Fruit fly (Drosophila melanogaster) whole organism, embryonic: ENCODE results near the gene Cnb.
A peak's percentile ranks its signal among the peaks of the same experiment; 100 is the strongest.

ENCODE experiments used
- B-H1 ChIP-seq: fragments of 200-800 bp; sonication (Bioruptor generic); IDR thresholded peaks from 3 replicates; pipeline ENCODE4 v1.3.6; 2022; ENCODE audit warnings: missing biosample characterization, missing genetic modification characterization
- Bdp1 ChIP-seq: fragments of 200-800 bp; sonication (Bioruptor generic); optimal IDR thresholded peaks from 3 replicates; lab custom pipeline; 2016; ENCODE audit warnings: missing biosample characterization, missing genetic modification characterization
- CG14965 ChIP-seq: fragments of 200-800 bp; sonication (Bioruptor generic); optimal IDR thresholded peaks from 2 replicates; lab custom pipeline; 2016; ENCODE audit warnings: missing biosample characterization, missing genetic modification characterization, borderline replicate concordance
- CG15601 ChIP-seq: fragments of 200-800 bp; sonication (Bioruptor generic); optimal IDR thresholded peaks from 3 replicates; lab custom pipeline; 2019; ENCODE audit warnings: missing biosample characterization, mild to moderate bottlenecking, missing genetic modification characterization, moderate library complexity
- CG17385 ChIP-seq: fragments of 200-800 bp; sonication (Bioruptor generic); optimal IDR thresholded peaks from 3 replicates; lab custom pipeline; 2018; ENCODE audit warnings: missing biosample characterization, mild to moderate bottlenecking, missing genetic modification characterization
- CG1832 ChIP-seq: fragments of 200-800 bp; sonication (Bioruptor generic); optimal IDR thresholded peaks from 2 replicates; lab custom pipeline; 2017; ENCODE audit warnings: missing biosample characterization, mild to moderate bottlenecking, missing genetic modification characterization, inconsistent platforms
- CG18619 ChIP-seq: fragments of 200-800 bp; sonication (Bioruptor generic); optimal IDR thresholded peaks from 3 replicates; lab custom pipeline; 2017; ENCODE audit warnings: missing biosample characterization, mild to moderate bottlenecking, missing genetic modification characterization
- CG32532 ChIP-seq: fragments of 200-800 bp; sonication (Bioruptor generic); IDR thresholded peaks from 2 replicates; pipeline ENCODE4 v1.3.6; 2022; ENCODE audit warnings: missing biosample characterization, missing genetic modification characterization
- CG6272 ChIP-seq: fragments of 200-800 bp; sonication (Bioruptor generic); IDR thresholded peaks from 2 replicates; pipeline ENCODE4 v1.3.6; 2022; ENCODE audit warnings: missing biosample characterization, missing genetic modification characterization
- CG7372 ChIP-seq: fragments of 200-800 bp; sonication (Bioruptor generic); IDR thresholded peaks from 2 replicates; pipeline ENCODE4 v1.3.6; 2022; ENCODE audit warnings: missing biosample characterization, missing genetic modification characterization
- CG7928 ChIP-seq: fragments of 200-800 bp; sonication (Bioruptor generic); optimal IDR thresholded peaks from 2 replicates; lab custom pipeline; 2017; ENCODE audit warnings: missing biosample characterization, mild to moderate bottlenecking, missing genetic modification characterization
- CG8924 ChIP-seq: fragments of 200-800 bp; optimal IDR thresholded peaks from 3 replicates; lab custom pipeline; 2019; ENCODE audit warnings: missing biosample characterization, mild to moderate bottlenecking, missing genetic modification characterization, moderate library complexity
- CG9797 ChIP-seq: fragments of 200-800 bp; sonication (Bioruptor generic); optimal IDR thresholded peaks from 3 replicates; lab custom pipeline; 2018; ENCODE audit warnings: missing biosample characterization, mild to moderate bottlenecking, missing genetic modification characterization
- Chrac-16 ChIP-seq: fragments of 200-800 bp; sonication (Bioruptor generic); optimal IDR thresholded peaks from 3 replicates; lab custom pipeline; 2016; ENCODE audit warnings: missing biosample characterization, missing genetic modification characterization
- Dbx ChIP-seq: fragments of 200-800 bp; sonication (Bioruptor generic); IDR thresholded peaks from 3 replicates; pipeline ENCODE4 v1.3.6; 2022; ENCODE audit warnings: missing biosample characterization, missing genetic modification characterization
- Dref ChIP-seq: fragments of 200-800 bp; sonication (Bioruptor generic); IDR thresholded peaks from 2 replicates; pipeline ENCODE4 v1.3.6; 2022; ENCODE audit warnings: missing biosample characterization, missing genetic modification characterization
- Fer3 ChIP-seq: fragments of 200-800 bp; sonication (Bioruptor generic); optimal IDR thresholded peaks from 2 replicates; lab custom pipeline; 2018; ENCODE audit warnings: missing biosample characterization, mild to moderate bottlenecking, missing genetic modification characterization, moderate library complexity
- H2.0 ChIP-seq: fragments of 200-800 bp; sonication (Bioruptor generic); IDR thresholded peaks from 2 replicates; pipeline ENCODE4 v1.3.6; 2022; ENCODE audit warnings: missing biosample characterization, missing genetic modification characterization
- Lim3 ChIP-seq: fragments of 200-800 bp; sonication (Bioruptor generic); IDR thresholded peaks from 2 replicates; pipeline ENCODE4 v1.3.6; 2022; ENCODE audit warnings: missing biosample characterization, missing genetic modification characterization
- MBD-R2 ChIP-seq: fragments of 200-800 bp; sonication (Bioruptor generic); IDR thresholded peaks from 2 replicates; pipeline ENCODE4 v1.3.6; 2022; ENCODE audit warnings: missing biosample characterization, missing genetic modification characterization
- MTF-1 ChIP-seq: fragments of 200-800 bp; sonication (Bioruptor generic); optimal IDR thresholded peaks from 2 replicates; lab custom pipeline; 2018; ENCODE audit warnings: missing biosample characterization, mild to moderate bottlenecking, missing genetic modification characterization, borderline replicate concordance
- Mad ChIP-seq: fragments of 200-800 bp; sonication (Bioruptor generic); optimal IDR thresholded peaks from 2 replicates; lab custom pipeline; 2016; ENCODE audit warnings: missing biosample characterization, missing genetic modification characterization
- NFAT ChIP-seq: fragments of 200-800 bp; sonication (Bioruptor generic); IDR thresholded peaks from 2 replicates; pipeline ENCODE4 v1.3.6; 2022; ENCODE audit warnings: missing biosample characterization, missing genetic modification characterization
- Opbp ChIP-seq: fragments of 200-800 bp; sonication (Bioruptor generic); IDR thresholded peaks from 3 replicates; pipeline ENCODE4 v1.3.6; 2022; ENCODE audit warnings: missing biosample characterization, missing genetic modification characterization; ENCODE audit not compliant: partially characterized antibody
- Rfx ChIP-seq: fragments of 200-800 bp; sonication (Bioruptor generic); IDR thresholded peaks from 2 replicates; pipeline ENCODE4 v1.3.6; 2022; ENCODE audit warnings: missing biosample characterization, missing genetic modification characterization
- Rx ChIP-seq: fragments of 200-800 bp; sonication (Bioruptor generic); IDR thresholded peaks from 2 replicates; pipeline ENCODE4 v1.3.6; 2022; ENCODE audit warnings: missing biosample characterization, missing genetic modification characterization
- Sox100B ChIP-seq: fragments of 200-800 bp; sonication (Bioruptor generic); optimal IDR thresholded peaks from 3 replicates; lab custom pipeline; 2018; ENCODE audit warnings: missing biosample characterization, mild to moderate bottlenecking, missing genetic modification characterization
- TFAM ChIP-seq: fragments of 200-800 bp; sonication (Bioruptor generic); optimal IDR thresholded peaks from 2 replicates; lab custom pipeline; 2017; ENCODE audit warnings: missing biosample characterization, missing genetic modification characterization, inconsistent platforms
- Taf1 ChIP-seq: fragments of 200-800 bp; sonication (Bioruptor generic); IDR thresholded peaks from 2 replicates; pipeline ENCODE4 v1.3.6; 2022; ENCODE audit warnings: missing biosample characterization, missing genetic modification characterization
- Tbp ChIP-seq: fragments of >200 bp; optimal IDR thresholded peaks from 2 replicates; lab custom pipeline; 2018; ENCODE audit warnings: missing biosample characterization, missing genetic modification characterization
- Xrp1 ChIP-seq: fragments of 200-800 bp; sonication (Bioruptor generic); IDR thresholded peaks from 2 replicates; pipeline ENCODE4 v1.3.6; 2022; ENCODE audit warnings: missing biosample characterization, missing genetic modification characterization
- bigmax ChIP-seq: fragments of 200-800 bp; sonication (Bioruptor generic); optimal IDR thresholded peaks from 2 replicates; lab custom pipeline; 2018; ENCODE audit warnings: missing biosample characterization, mild to moderate bottlenecking, missing genetic modification characterization
- cas ChIP-seq: fragments of 200-800 bp; sonication (Bioruptor generic); IDR thresholded peaks from 2 replicates; pipeline ENCODE4 v1.3.6; 2022; ENCODE audit warnings: missing biosample characterization, missing genetic modification characterization
- caup ChIP-seq: fragments of 200-800 bp; sonication (Bioruptor generic); optimal IDR thresholded peaks from 3 replicates; lab custom pipeline; 2017; ENCODE audit warnings: missing biosample characterization, mild to moderate bottlenecking, missing genetic modification characterization, moderate library complexity; ENCODE audit not compliant: severe bottlenecking
- chif ChIP-seq, 2 experiments: fragments of 200-800 bp; sonication (Bioruptor generic); optimal IDR thresholded peaks; 3 replicates each; lab custom pipeline; 2016; ENCODE audit warnings: missing biosample characterization in 2 of 2, missing genetic modification characterization in 2 of 2
- chn ChIP-seq: fragments of 200-800 bp; sonication (Bioruptor generic); optimal IDR thresholded peaks from 2 replicates; lab custom pipeline; 2016; ENCODE audit warnings: missing biosample characterization, missing genetic modification characterization
- crc ChIP-seq: fragments of 200-800 bp; sonication (Bioruptor generic); optimal IDR thresholded peaks from 2 replicates; lab custom pipeline; 2016; ENCODE audit warnings: missing biosample characterization, missing genetic modification characterization
- da ChIP-seq: fragments of 200-800 bp; sonication (Bioruptor generic); optimal IDR thresholded peaks from 2 replicates; lab custom pipeline; 2016; ENCODE audit warnings: missing biosample characterization, missing genetic modification characterization
- dpn ChIP-seq, 2 experiments: fragments of 200-800 bp; sonication (Bioruptor generic); optimal IDR thresholded peaks; 3 replicates each; lab custom pipeline; 2016; ENCODE audit warnings: missing biosample characterization in 2 of 2, missing genetic modification characterization in 2 of 2
- ewg ChIP-seq: fragments of 200-800 bp; sonication (Bioruptor generic); optimal IDR thresholded peaks from 3 replicates; lab custom pipeline; 2017; ENCODE audit warnings: mild to moderate bottlenecking, missing biosample characterization, missing genetic modification reagents, missing genetic modification characterization
- eyg ChIP-seq: fragments of 200-800 bp; sonication (Bioruptor generic); optimal IDR thresholded peaks from 3 replicates; lab custom pipeline; 2016; ENCODE audit warnings: missing biosample characterization, missing genetic modification characterization
- ftz-f1 ChIP-seq: fragments of 200-800 bp; sonication (Bioruptor generic); optimal IDR thresholded peaks from 2 replicates; lab custom pipeline; 2016; ENCODE audit warnings: missing biosample characterization, missing genetic modification characterization
- inv ChIP-seq: fragments of 200-800 bp; sonication (Bioruptor generic); IDR thresholded peaks from 2 replicates; pipeline ENCODE4 v1.3.6; 2022; ENCODE audit warnings: missing biosample characterization, missing genetic modification characterization; ENCODE audit not compliant: partially characterized antibody
- jigr1 ChIP-seq: fragments of 200-800 bp; sonication (Bioruptor generic); IDR thresholded peaks from 3 replicates; pipeline ENCODE4 v1.3.6; 2022; ENCODE audit warnings: missing biosample characterization, missing genetic modification characterization
- kah ChIP-seq: fragments of 200-800 bp; sonication (Bioruptor generic); optimal IDR thresholded peaks from 2 replicates; lab custom pipeline; 2018; ENCODE audit warnings: missing biosample characterization, mild to moderate bottlenecking, missing genetic modification characterization
- kay ChIP-seq: fragments of 200-800 bp; sonication (Bioruptor generic); optimal IDR thresholded peaks from 2 replicates; lab custom pipeline; 2016; ENCODE audit warnings: missing biosample characterization, missing genetic modification characterization
- org-1 ChIP-seq: fragments of 200-800 bp; sonication (Bioruptor generic); optimal IDR thresholded peaks from 2 replicates; lab custom pipeline; 2017; ENCODE audit warnings: missing biosample characterization, missing genetic modification characterization
- pho ChIP-seq: fragments of 200-800 bp; sonication (Bioruptor generic); optimal IDR thresholded peaks from 2 replicates; lab custom pipeline; 2016; ENCODE audit warnings: missing biosample characterization, missing genetic modification characterization
- scrt ChIP-seq: fragments of 200-800 bp; sonication (Bioruptor generic); optimal IDR thresholded peaks from 2 replicates; lab custom pipeline; 2018; ENCODE audit warnings: missing biosample characterization, mild to moderate bottlenecking, missing genetic modification characterization, moderate library complexity
- slbo ChIP-seq: fragments of 200-800 bp; sonication (Bioruptor generic); IDR thresholded peaks from 2 replicates; pipeline ENCODE4 v1.3.6; 2022; ENCODE audit warnings: missing biosample characterization, missing genetic modification characterization
- sug ChIP-seq: fragments of 200-800 bp; optimal IDR thresholded peaks from 2 replicates; lab custom pipeline; 2019; ENCODE audit warnings: missing biosample characterization, mild to moderate bottlenecking, missing genetic modification characterization, moderate library complexity
- unpg ChIP-seq: fragments of 200-800 bp; sonication (Bioruptor generic); optimal IDR thresholded peaks from 3 replicates; lab custom pipeline; 2018; ENCODE audit warnings: missing biosample characterization, mild to moderate bottlenecking, missing genetic modification characterization, moderate library complexity
- vfl ChIP-seq: fragments of 200-800 bp; sonication (Bioruptor generic); optimal IDR thresholded peaks from 2 replicates; lab custom pipeline; 2016; ENCODE audit warnings: missing biosample characterization, missing genetic modification characterization

Cnb gene

DNA sequence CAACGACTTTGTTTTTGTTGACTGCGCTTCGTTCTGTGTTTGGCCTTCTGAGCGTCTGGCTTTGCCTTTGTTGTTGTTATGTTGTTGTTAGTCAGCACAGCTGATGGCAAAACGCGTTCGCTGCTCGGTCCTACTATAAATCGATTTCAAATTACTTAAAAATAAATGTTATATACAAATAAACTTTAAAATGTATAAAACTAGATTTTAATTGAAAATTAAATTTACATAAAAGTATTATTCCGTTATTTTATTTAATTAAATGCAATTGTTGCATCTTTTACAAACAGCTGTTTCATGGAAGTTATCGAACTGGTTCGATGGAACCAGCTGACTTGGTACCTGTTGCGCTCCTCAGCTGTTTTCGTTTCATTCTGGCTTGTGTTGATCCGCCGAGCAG is 16.7 kb downstream of the Cnb start, which contains the start of gene mv (continued):
- no peak for TF ChIP-seq Mad (GFP tag; lab: Kevin White, UChicago)
- TF ChIP-seq Chrac-16 (GFP tag; lab: Kevin White, UChicago): no peak
- TF ChIP-seq TFAM (GFP tag; lab: Kevin White, UChicago): no peak
- TF ChIP-seq CG15601: no peak
- peak; percentile 97 for TF ChIP-seq scrt (GFP tag; lab: Kevin White, UChicago)
- no peak for TF ChIP-seq crc (GFP tag; lab: Kevin White, UChicago)
- TF ChIP-seq da: no peak
- no peak for TF ChIP-seq CG14965 (GFP tag; lab: Kevin White, UChicago)
- TF ChIP-seq MTF-1 (GFP tag; lab: Kevin White, UChicago): no peak
- TF ChIP-seq eyg (GFP tag; lab: Kevin White, UChicago): no peak
- TF ChIP-seq Lim3 (GFP tag; lab: Robert Waterston, UW): no peak
- no peak for TF ChIP-seq pho (GFP tag; lab: Kevin White, UChicago)
- TF ChIP-seq kah (GFP tag; lab: Kevin White, UChicago): peak; percentile 98
- no peak for TF ChIP-seq Rfx (GFP tag; lab: Robert Waterston, UW)
- no peak for TF ChIP-seq CG17385 (GFP tag; lab: Kevin White, UChicago)
- TF ChIP-seq kay (GFP tag; lab: Kevin White, UChicago): no peak
- TF ChIP-seq Opbp (GFP tag; lab: Robert Waterston, UW): no peak
- no peak for TF ChIP-seq Taf1
- TF ChIP-seq org-1 (GFP tag; lab: Kevin White, UChicago): no peak
- TF ChIP-seq CG8924 (tag; lab: Kevin White, UChicago): peak; percentile 19
- no peak for TF ChIP-seq Rx (GFP tag; lab: Robert Waterston, UW)
- TF ChIP-seq CG6272 (GFP tag; lab: Robert Waterston, UW): no peak
- TF ChIP-seq CG1832 (GFP tag; lab: Kevin White, UChicago): no peak
- no peak for TF ChIP-seq chif (GFP tag; optimal IDR thresholded peaks at IDR 0.05; lab: Kevin White, UChicago)
- TF ChIP-seq Fer3 (tag; lab: Kevin White, UChicago): no peak
- TF ChIP-seq Dbx (GFP tag; lab: Robert Waterston, UW): no peak
- TF ChIP-seq CG18619: no peak
- TF ChIP-seq MBD-R2 (GFP tag; lab: Robert Waterston, UW): peak; percentile 72
- no peak for TF ChIP-seq CG32532 (GFP tag; lab: Robert Waterston, UW)
- TF ChIP-seq sug (tag; lab: Kevin White, UChicago): no peak
- TF ChIP-seq inv (GFP tag; lab: Robert Waterston, UW): no peak
- no peak for TF ChIP-seq Xrp1 (GFP tag; lab: Robert Waterston, UW)
- TF ChIP-seq Dref (GFP tag; lab: Robert Waterston, UW): peak; percentile 59
- TF ChIP-seq H2.0 (GFP tag; lab: Robert Waterston, UW): no peak
- no peak for TF ChIP-seq caup (GFP tag; lab: Kevin White, UChicago)
- TF ChIP-seq cas (GFP tag; lab: Robert Waterston, UW): no peak
- TF ChIP-seq ftz-f1 (GFP tag; lab: Kevin White, UChicago): peak; percentile 72
- TF ChIP-seq Tbp (GFP tag; lab: Kevin White, UChicago): no peak
- TF ChIP-seq jigr1: no peak
- TF ChIP-seq bigmax: no peak
- TF ChIP-seq CG7372 (GFP tag; lab: Robert Waterston, UW): no peak
- TF ChIP-seq vfl (GFP tag; lab: Kevin White, UChicago): no peak
- no peak for TF ChIP-seq chn (GFP tag; lab: Kevin White, UChicago)
- TF ChIP-seq CG9797 (GFP tag; lab: Kevin White, UChicago): peak; percentile 61
- TF ChIP-seq NFAT (GFP tag; lab: Robert Waterston, UW): no peak
- no peak for TF ChIP-seq slbo (GFP tag; lab: Robert Waterston, UW)
- TF ChIP-seq B-H1 (GFP tag; lab: Robert Waterston, UW): no peak
- TF ChIP-seq unpg (GFP tag; lab: Kevin White, UChicago): no peak
- TF ChIP-seq CG7928 (GFP tag; lab: Kevin White, UChicago): no peak
- no peak for TF ChIP-seq Bdp1 (GFP tag; lab: Kevin White, UChicago)
- no peak for TF ChIP-seq dpn (GFP tag; optimal IDR thresholded peaks at IDR 0.05; lab: Kevin White, UChicago)
- TF ChIP-seq Sox100B (GFP tag; lab: Kevin White, UChicago): no peak
- TF ChIP-seq ewg (GFP tag; lab: Kevin White, UChicago): no peak
